Fruit fly (Drosophila melanogaster): ENCODE measurements around the gene Grd.

dm6 chr3L:17791067-17791466 lies 32.1 kb upstream of the Grd start:
- TF ChIP-seq Vsx2 (GFP tag; optimal IDR thresholded peaks at IDR 0.05; ENCODE audit: partially characterized antibody) = no peak
- no peak for TF ChIP-seq GATAd (GFP tag; optimal IDR thresholded peaks at IDR 0.05)
- TF ChIP-seq dsf (GFP tag; optimal IDR thresholded peaks at IDR 0.05; ENCODE audit: borderline replicate concordance) = no peak
- no peak for TF ChIP-seq tai (GFP tag; optimal IDR thresholded peaks at IDR 0.05)
- no peak for TF ChIP-seq Sp1 (GFP tag; optimal IDR thresholded peaks at IDR 0.05)
- no peak for TF ChIP-seq psq (GFP tag; optimal IDR thresholded peaks at IDR 0.05)

Measured in whole organism, wandering third instar larva.